Worm (Caenorhabditis elegans) whole organism, midembryonic: ENCODE data around the gene sams-5.

Source experiments
- T22C8.4 ChIP-seq: fragments of 200-800 bp; sonication (Bioruptor generic); IDR thresholded peaks from 2 replicates; pipeline ENCODE4 v1.3.6; 2022; ENCODE audit warnings: missing genetic modification characterization, missing compliant biosample characterization
- cog-1 ChIP-seq: sonication (generic microtip); optimal IDR thresholded peaks from 2 replicates; lab custom pipeline; 2016; ENCODE audit warnings: missing genetic modification characterization, missing compliant biosample characterization
- flt-1 ChIP-seq: fragments of 200-800 bp; sonication (Bioruptor generic); IDR thresholded peaks from 2 replicates; pipeline ENCODE4 v1.3.6; 2022; ENCODE audit warnings: missing genetic modification characterization, missing compliant biosample characterization
- med-1 ChIP-seq: sonication (generic microtip); optimal IDR thresholded peaks from 2 replicates; lab custom pipeline; 2017; ENCODE audit warnings: missing genetic modification characterization, mild to moderate bottlenecking, missing compliant biosample characterization, antibody characterized with exemption, missing genetic modification reagents; ENCODE audit not compliant: insufficient read depth
- ztf-23 ChIP-seq: fragments of 200-800 bp; sonication (Bioruptor generic); IDR thresholded peaks from 2 replicates; pipeline ENCODE4 v1.3.6; 2022; ENCODE audit warnings: missing genetic modification reagents, missing genetic modification characterization, missing compliant biosample characterization
- ztf-29 ChIP-seq: fragments of 200-800 bp; sonication (Bioruptor generic); IDR thresholded peaks from 2 replicates; pipeline ENCODE4 v1.3.6; 2022; ENCODE audit warnings: missing genetic modification reagents, missing genetic modification characterization, missing compliant biosample characterization

- TF ChIP-seq med-1 (GFP tag; lab: Kevin White, UChicago) (no peak), ztf-29 (GFP tag; lab: Robert Waterston, UW) (no peak), T22C8.4 (no peak), flt-1 (GFP tag; lab: Robert Waterston, UW) (no peak), cog-1 (tag; lab: Kevin White, UChicago) (no peak), ztf-23 (GFP tag; lab: Robert Waterston, UW) (no peak)
These were observed 51.3 kb downstream of the sams-5 start, which contains the start of gene C49A9.1 for ce11 chrIV:6227974-6228373.
